Fruit fly (Drosophila melanogaster) whole organism, adult: ENCODE data around the gene eIF1A.

Source experiments
- CG11617 ChIP-seq: fragments of 200-800 bp; sonication (Bioruptor generic); optimal IDR thresholded peaks from 2 replicates; lab custom pipeline; 2017; ENCODE audit warnings: mild to moderate bottlenecking, missing biosample characterization, missing genetic modification reagents, missing genetic modification characterization
- CG12768 ChIP-seq: fragments of 200-800 bp; sonication (Bioruptor generic); optimal IDR thresholded peaks from 2 replicates; lab custom pipeline; 2017; ENCODE audit warnings: missing biosample characterization, missing genetic modification characterization, mild to moderate bottlenecking, moderate library complexity, missing genetic modification reagents
- CG14711 ChIP-seq: fragments of 200-800 bp; sonication (Bioruptor generic); optimal IDR thresholded peaks from 2 replicates; lab custom pipeline; 2018; ENCODE audit warnings: missing biosample characterization, mild to moderate bottlenecking, missing genetic modification characterization, moderate library complexity
- CG1620 ChIP-seq: fragments of 200-800 bp; sonication (Bioruptor generic); optimal IDR thresholded peaks from 2 replicates; lab custom pipeline; 2016; ENCODE audit warnings: missing biosample characterization, missing genetic modification characterization
- CG33017 ChIP-seq: fragments of 200-800 bp; sonication (Bioruptor generic); optimal IDR thresholded peaks from 2 replicates; lab custom pipeline; 2018; ENCODE audit warnings: missing biosample characterization, mild to moderate bottlenecking, missing genetic modification characterization, moderate library complexity
- CG5204 ChIP-seq: fragments of 200-800 bp; sonication (Bioruptor generic); optimal IDR thresholded peaks from 2 replicates; lab custom pipeline; 2016; ENCODE audit warnings: missing biosample characterization, missing genetic modification characterization
- CG7045 ChIP-seq: fragments of 200-800 bp; sonication (Bioruptor generic); optimal IDR thresholded peaks from 2 replicates; lab custom pipeline; 2017; ENCODE audit warnings: missing biosample characterization, mild to moderate bottlenecking, missing genetic modification characterization
- CG7101 ChIP-seq: fragments of 200-800 bp; sonication (Bioruptor generic); optimal IDR thresholded peaks from 2 replicates; lab custom pipeline; 2018; ENCODE audit warnings: missing biosample characterization, mild to moderate bottlenecking, missing genetic modification characterization, moderate library complexity
- Clk ChIP-seq: fragments of 200-800 bp; sonication (Bioruptor generic); optimal IDR thresholded peaks from 2 replicates; lab custom pipeline; 2017; ENCODE audit warnings: missing biosample characterization, missing genetic modification characterization
- Crg-1 ChIP-seq: fragments of 200-800 bp; sonication (Bioruptor generic); optimal IDR thresholded peaks from 2 replicates; lab custom pipeline; 2016; ENCODE audit warnings: missing biosample characterization, missing genetic modification characterization
- Hr96 ChIP-seq: fragments of 200-800 bp; sonication (Bioruptor generic); optimal IDR thresholded peaks from 2 replicates; lab custom pipeline; 2016; ENCODE audit warnings: missing biosample characterization, missing genetic modification characterization
- Mnt ChIP-seq: fragments of 200-800 bp; sonication (Bioruptor generic); optimal IDR thresholded peaks from 2 replicates; lab custom pipeline; 2016; ENCODE audit warnings: missing biosample characterization, mild to moderate bottlenecking, missing genetic modification characterization
- bab1 ChIP-seq: fragments of 200-800 bp; sonication (Bioruptor generic); optimal IDR thresholded peaks from 3 replicates; lab custom pipeline; 2019; ENCODE audit warnings: missing biosample characterization, mild to moderate bottlenecking, missing genetic modification characterization, moderate library complexity
- cic ChIP-seq: fragments of 200-800 bp; sonication (Bioruptor generic); optimal IDR thresholded peaks from 2 replicates; lab custom pipeline; 2017; ENCODE audit warnings: missing biosample characterization, mild to moderate bottlenecking, missing genetic modification characterization, moderate library complexity
- cnc ChIP-seq, 2 experiments: fragments of >200 bp; optimal IDR thresholded peaks; 2 replicates each; lab custom pipeline; 2017
- kay ChIP-seq: fragments of 200-800 bp; sonication (Bioruptor generic); peaks from one replicate; lab custom pipeline; 2016; ENCODE audit warnings: missing biosample characterization, missing genetic modification characterization, borderline replicate concordance
- ovo ChIP-seq: fragments of 200-800 bp; sonication (Bioruptor generic); optimal IDR thresholded peaks from 2 replicates; lab custom pipeline; 2016; ENCODE audit warnings: missing biosample characterization, missing genetic modification characterization
- pad ChIP-seq: fragments of 200-800 bp; sonication (Bioruptor generic); optimal IDR thresholded peaks from 3 replicates; lab custom pipeline; 2017; ENCODE audit warnings: missing biosample characterization, missing genetic modification characterization, mild to moderate bottlenecking, moderate library complexity, missing genetic modification reagents
- tj ChIP-seq: fragments of 200-800 bp; sonication (Bioruptor generic); optimal IDR thresholded peaks from 3 replicates; lab custom pipeline; 2017; ENCODE audit warnings: missing biosample characterization, mild to moderate bottlenecking, missing genetic modification characterization, moderate library complexity
- toe ChIP-seq: fragments of 200-800 bp; sonication (Bioruptor generic); optimal IDR thresholded peaks from 2 replicates; lab custom pipeline; 2016; ENCODE audit warnings: missing biosample characterization, missing genetic modification characterization

The eIF1A gene

dm6 chr3R:18274328-18275098, at the start of gene eIF1A, which contains the start of gene Vps39:
TSS of gene eIF1A (plus strand) at chr3R:18274665.
TSS of gene Vps39 (minus strand) at chr3R:18274446.
- peak; percentile 41 for TF ChIP-seq ovo (GFP tag; lab: Kevin White, UChicago)
- TF ChIP-seq CG12768 (GFP tag; lab: Kevin White, UChicago), result peak; percentile 12
- TF ChIP-seq Clk, result peak; percentile 33
- TF ChIP-seq Crg-1 (GFP tag; lab: Kevin White, UChicago), result peak; percentile 55
- peak; percentile 67 for TF ChIP-seq Hr96 (GFP tag; lab: Kevin White, UChicago)
- TF ChIP-seq CG1620 (GFP tag; lab: Kevin White, UChicago), result peak; percentile 66
- TF ChIP-seq CG7101 (tag; lab: Kevin White, UChicago), result peak; percentile 33
- TF ChIP-seq kay (GFP tag; lab: Kevin White, UChicago), result no peak
- TF ChIP-seq tj (GFP tag; lab: Kevin White, UChicago), result peak; percentile 14
- peak; percentile 66 for TF ChIP-seq Mnt
- peak; percentile 5 for TF ChIP-seq cic
- TF ChIP-seq cnc (optimal IDR thresholded peaks at IDR 0.05; lab: Kevin White, UChicago), result no peak
- no peak for TF ChIP-seq bab1 (GFP tag; lab: Kevin White, UChicago)
- TF ChIP-seq CG11617 (GFP tag; lab: Kevin White, UChicago), result peak; percentile 6
- TF ChIP-seq CG7045, result peak; percentile 33
- no peak for TF ChIP-seq CG5204 (GFP tag; lab: Kevin White, UChicago)
- no peak for TF ChIP-seq toe
- TF ChIP-seq CG33017 (tag; lab: Kevin White, UChicago), result peak; percentile 53
- TF ChIP-seq pad (GFP tag; lab: Kevin White, UChicago), result peak; percentile 13
- TF ChIP-seq CG14711 (tag; lab: Kevin White, UChicago), result peak; percentile 47

dm6 chr3R:18226043-18226808, 48.2 kb upstream of the eIF1A start, which contains the start of the genes CG7168 and Mdh2:
TSS of gene CG7168 (minus strand) at chr3R:18226082.
TSS of gene Mdh2 (plus strand) at chr3R:18226396.
- TF ChIP-seq CG14711 (tag; lab: Kevin White, UChicago) (peak; percentile 90), Mnt (peak; percentile 35), tj (GFP tag; lab: Kevin White, UChicago) (peak; percentile 28), CG5204 (GFP tag; lab: Kevin White, UChicago) (no peak), cic (no peak), CG33017 (tag; lab: Kevin White, UChicago) (no peak), Clk (no peak), CG12768 (GFP tag; lab: Kevin White, UChicago) (peak; percentile 49), CG7045 (no peak), Hr96 (GFP tag; lab: Kevin White, UChicago) (no peak), pad (GFP tag; lab: Kevin White, UChicago) (peak; percentile 4), cnc (optimal IDR thresholded peaks at IDR 0.05; lab: Kevin White, UChicago) (no peak), bab1 (GFP tag; lab: Kevin White, UChicago) (peak; percentile 35), ovo (GFP tag; lab: Kevin White, UChicago) (no peak), toe (no peak), CG11617 (GFP tag; lab: Kevin White, UChicago) (peak; percentile 30), CG7101 (tag; lab: Kevin White, UChicago) (no peak), kay (GFP tag; lab: Kevin White, UChicago) (no peak), CG1620 (GFP tag; lab: Kevin White, UChicago) (no peak), Crg-1 (GFP tag; lab: Kevin White, UChicago) (no peak)

DNA sequence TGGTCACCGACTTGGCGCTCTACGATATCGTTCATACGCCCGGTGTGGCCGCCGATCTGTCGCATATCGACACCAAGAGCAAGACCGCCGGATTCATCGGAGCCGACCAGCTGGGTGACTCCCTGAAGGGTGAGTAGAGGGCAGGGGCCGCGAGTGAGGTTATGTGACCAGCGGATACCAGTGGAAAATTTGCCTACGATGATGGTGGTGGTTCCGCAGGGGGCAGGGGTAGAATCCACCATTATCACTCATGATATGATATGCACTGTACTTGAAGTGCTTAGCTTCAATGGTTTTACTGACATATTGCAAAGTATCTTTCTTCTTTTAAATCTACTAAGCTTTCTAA, 47.7 kb upstream of the eIF1A start:
- TF ChIP-seq ovo (GFP tag; lab: Kevin White, UChicago) (no peak), Clk (no peak), Hr96 (GFP tag; lab: Kevin White, UChicago) (no peak), CG7101 (tag; lab: Kevin White, UChicago) (no peak), CG14711 (tag; lab: Kevin White, UChicago) (no peak), Crg-1 (GFP tag; lab: Kevin White, UChicago) (no peak), CG7045 (no peak), CG1620 (GFP tag; lab: Kevin White, UChicago) (no peak), CG11617 (GFP tag; lab: Kevin White, UChicago) (no peak), toe (no peak), tj (GFP tag; lab: Kevin White, UChicago) (no peak), bab1 (GFP tag; lab: Kevin White, UChicago) (no peak), CG5204 (GFP tag; lab: Kevin White, UChicago) (no peak), CG33017 (tag; lab: Kevin White, UChicago) (no peak), cnc (optimal IDR thresholded peaks at IDR 0.05; lab: Kevin White, UChicago) (no peak), cic (no peak)

dm6 chr3R:18227385-18227784, 47.1 kb upstream of the eIF1A start:
- no peak for TF ChIP-seq tj (GFP tag; lab: Kevin White, UChicago)
- no peak for TF ChIP-seq CG14711 (tag; lab: Kevin White, UChicago)
- TF ChIP-seq CG11617 (GFP tag; lab: Kevin White, UChicago), result no peak
- no peak for TF ChIP-seq CG7101 (tag; lab: Kevin White, UChicago)
- no peak for TF ChIP-seq kay (GFP tag; lab: Kevin White, UChicago)
- TF ChIP-seq bab1 (GFP tag; lab: Kevin White, UChicago), result no peak
- no peak for TF ChIP-seq CG7045
- no peak for TF ChIP-seq cnc (optimal IDR thresholded peaks at IDR 0.05; lab: Kevin White, UChicago)

- TF ChIP-seq Mnt (no peak), CG12768 (GFP tag; lab: Kevin White, UChicago) (peak; percentile 40)
Observed at dm6 chr3R:18228713-18229222, 45.7 kb upstream of the eIF1A start.
